Worm (Caenorhabditis elegans) whole organism, late embryonic: ENCODE measurements around the gene str-159.

Experiments used
- ceh-2 ChIP-seq: sonication (generic microtip); optimal IDR thresholded peaks from 2 replicates; lab custom pipeline; 2016; ENCODE audit warnings: missing genotype, missing genetic modification characterization, missing compliant biosample characterization
- ceh-31 ChIP-seq: sonication (generic microtip); optimal IDR thresholded peaks from 2 replicates; lab custom pipeline; 2016; ENCODE audit warnings: missing genetic modification characterization, missing compliant biosample characterization
- nfya-1 ChIP-seq: sonication (generic microtip); optimal IDR thresholded peaks from 2 replicates; lab custom pipeline; 2017; ENCODE audit warnings: missing genetic modification characterization, mild to moderate bottlenecking, missing compliant biosample characterization, antibody characterized with exemption, moderate library complexity
- tbx-2 ChIP-seq: sonication (generic microtip); optimal IDR thresholded peaks from 2 replicates; lab custom pipeline; 2016; ENCODE audit warnings: missing genetic modification characterization, missing compliant biosample characterization

DNA sequence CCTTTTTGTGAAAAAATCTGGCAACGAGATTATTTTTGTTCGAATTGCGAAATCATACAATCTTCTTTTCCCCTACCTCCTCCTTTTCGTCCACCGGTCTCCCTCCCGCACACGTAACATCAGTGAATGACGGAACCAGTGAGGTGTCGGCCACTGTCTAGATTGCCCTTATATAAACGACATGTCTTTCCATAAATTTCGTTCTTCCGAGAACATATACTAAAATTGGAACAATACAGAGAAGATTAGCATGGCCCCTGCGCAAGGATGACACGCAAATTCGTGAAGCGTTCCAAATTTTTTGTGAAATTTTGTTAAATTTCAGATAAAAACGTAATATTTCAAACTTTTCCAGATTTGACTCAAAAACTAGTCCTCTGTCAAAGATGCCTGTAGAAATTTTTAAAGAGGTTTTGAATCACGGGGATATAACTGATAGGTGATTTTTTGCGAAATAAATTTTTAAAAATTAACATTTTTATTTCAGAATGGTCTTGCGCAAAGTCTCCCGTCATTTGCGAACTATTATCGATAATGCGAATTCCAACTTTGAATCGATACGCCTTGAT, 21.7 kb downstream of the str-159 start:
- TF ChIP-seq ceh-31 (tag; lab: Kevin White, UChicago) (no peak), tbx-2 (tag; lab: Kevin White, UChicago) (no peak), nfya-1 (tag; lab: Kevin White, UChicago) (no peak), ceh-2 (tag; lab: Kevin White, UChicago) (no peak)
